Worm (Caenorhabditis elegans): ENCODE results near the gene T01C3.2.

The T01C3.2 gene

DNA sequence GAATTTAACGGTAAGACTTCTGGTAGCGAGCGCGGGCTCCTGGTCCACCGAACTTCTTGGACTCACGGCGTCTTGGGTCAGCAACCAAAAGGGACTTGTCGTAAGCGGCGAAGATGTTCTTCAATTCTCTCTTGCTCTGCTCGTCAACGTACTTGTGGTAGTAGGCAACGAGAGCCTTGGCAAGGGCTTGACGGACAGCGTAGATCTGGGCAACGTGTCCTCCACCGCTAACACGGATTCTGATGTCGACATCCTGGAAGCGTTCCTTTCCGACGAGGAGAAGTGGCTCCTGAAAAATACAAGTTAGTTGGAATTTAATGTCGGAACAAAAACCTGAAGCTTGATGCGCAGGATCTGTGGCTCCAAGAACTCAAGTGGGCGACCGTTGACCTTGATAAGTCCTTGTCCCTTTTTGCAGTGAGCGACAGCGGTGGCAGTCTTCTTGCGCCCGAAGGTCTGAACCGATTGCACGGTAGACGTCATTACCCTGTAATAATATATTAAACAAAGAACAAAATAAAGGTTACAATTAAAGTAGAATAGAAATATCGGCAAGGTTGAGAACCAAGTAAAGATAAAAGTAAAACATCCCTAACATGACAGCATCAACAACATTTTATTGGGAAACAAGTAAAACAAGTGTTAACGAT is 9.2 kb downstream of the T01C3.2 start, which contains the start of gene rps-16 (continued):
- TF ChIP-seq nhr-27 (tag; optimal IDR thresholded peaks at IDR 0.05) = no peak
- TF ChIP-seq nhr-179 (tag; optimal IDR thresholded peaks at IDR 0.05) = no peak
- TF ChIP-seq F57A8.1 (GFP tag; optimal IDR thresholded peaks at IDR 0.05) = peak; percentile 35
- no peak for TF ChIP-seq let-526 (GFP tag; IDR thresholded peaks at IDR 0.05)
- no peak for TF ChIP-seq F57C9.4 (tag; optimal IDR thresholded peaks at IDR 0.05)
- TF ChIP-seq madf-10 (tag; optimal IDR thresholded peaks at IDR 0.05) = no peak
- TF ChIP-seq T26A5.8 (tag; optimal IDR thresholded peaks at IDR 0.05) = peak; percentile 79
- no peak for TF ChIP-seq hlh-12 (tag; optimal IDR thresholded peaks at IDR 0.05)
- no peak for TF ChIP-seq ztf-6 (GFP tag; IDR thresholded peaks at IDR 0.05)
- TF ChIP-seq ceh-40 (GFP tag; IDR thresholded peaks at IDR 0.05) = 0 out of 2 replicates have a peak, but pooled peaks have one; percentile 14
- no peak for TF ChIP-seq K12H6.12 (tag; optimal IDR thresholded peaks at IDR 0.05)
- no peak for TF ChIP-seq pha-4 (tag; optimal IDR thresholded peaks at IDR 0.05)
- no peak for TF ChIP-seq unc-130 (GFP tag; optimal IDR thresholded peaks at IDR 0.05)
- TF ChIP-seq nfya-2 (GFP tag; IDR thresholded peaks at IDR 0.05) = no peak
- no peak for TF ChIP-seq pbrm-1 (GFP tag; IDR thresholded peaks at IDR 0.05)
- TF ChIP-seq hrde-1 (tag; optimal IDR thresholded peaks at IDR 0.05; ENCODE audit: borderline replicate concordance) = peak; percentile 76
- no peak for TF ChIP-seq nhr-120 (GFP tag; IDR thresholded peaks at IDR 0.05)
- TF ChIP-seq ztf-18 (tag; optimal IDR thresholded peaks at IDR 0.05) = peak; percentile 10
- TF ChIP-seq Y53G8AR.9 (GFP tag; conservative IDR thresholded peaks at IDR 0.05) = peak; percentile 77; the same call in 1 of the 2 replicates
- no peak for TF ChIP-seq bed-1 (GFP tag; IDR thresholded peaks at IDR 0.05)
- TF ChIP-seq Y95B8A.8 (GFP tag; IDR thresholded peaks at IDR 0.05) = 0 out of 2 replicates have a peak, but pooled peaks have one; percentile 8
- peak; percentile 27; the same call in 1 of the 2 replicates for TF ChIP-seq hmg-1.2 (GFP tag; IDR thresholded peaks at IDR 0.05)
- TF ChIP-seq lir-1 (GFP tag; conservative IDR thresholded peaks at IDR 0.05) = no peak
- peak; percentile 62 for TF ChIP-seq atf-7 (tag; optimal IDR thresholded peaks at IDR 0.05)
- TF ChIP-seq nfya-1 (tag; optimal IDR thresholded peaks at IDR 0.05; ENCODE audit: borderline replicate concordance, insufficient read depth) = no peak
- TF ChIP-seq nhr-90 (tag; optimal IDR thresholded peaks at IDR 0.05) = no peak
- no peak for TF ChIP-seq zim-3 (tag; optimal IDR thresholded peaks at IDR 0.05)
- TF ChIP-seq T07F8.4 (tag; optimal IDR thresholded peaks at IDR 0.05) = no peak
- no peak for TF ChIP-seq egrh-3 (GFP tag; IDR thresholded peaks at IDR 0.05)
- peak; percentile 79 for TF ChIP-seq nfyb-1 (GFP tag; IDR thresholded peaks at IDR 0.05)
- no peak for TF ChIP-seq ZK185.1 (tag; optimal IDR thresholded peaks at IDR 0.05; ENCODE audit: poor library complexity, severe bottlenecking)
- TF ChIP-seq attf-5 (GFP tag; optimal IDR thresholded peaks at IDR 0.05) = no peak
- no peak for TF ChIP-seq mxl-1 (tag; optimal IDR thresholded peaks at IDR 0.05)
- peak; percentile 81 for TF ChIP-seq ceh-100 (GFP tag; IDR thresholded peaks at IDR 0.05)
- no peak for TF ChIP-seq Y67H2A.10 (GFP tag; conservative IDR thresholded peaks at IDR 0.05)
- TF ChIP-seq lsy-27 (tag; optimal IDR thresholded peaks at IDR 0.05; ENCODE audit: borderline replicate concordance, insufficient read depth) = no peak
- TF ChIP-seq C06A6.2 (GFP tag; conservative IDR thresholded peaks at IDR 0.05) = no peak
- TF ChIP-seq tlf-1 (GFP tag; optimal IDR thresholded peaks at IDR 0.05) = peak; percentile 61
- no peak for TF ChIP-seq snpc-4 (GFP tag; optimal IDR thresholded peaks at IDR 0.05)
- TF ChIP-seq snpc-4 (tag; optimal IDR thresholded peaks at IDR 0.05) = peak in 2 of 4 experiments; percentile 27 to 29
- no peak for TF ChIP-seq madf-8 (GFP tag; conservative IDR thresholded peaks at IDR 0.05)
- TF ChIP-seq hmg-20 (GFP tag; IDR thresholded peaks at IDR 0.05) = no peak
- peak; percentile 67 for TF ChIP-seq mcd-1 (GFP tag; IDR thresholded peaks at IDR 0.05)
- 0 out of 2 replicates have a peak, but pooled peaks have one; percentile 85 for TF ChIP-seq ceh-58 (GFP tag; IDR thresholded peaks at IDR 0.05)
- TF ChIP-seq cebp-1 (GFP tag; IDR thresholded peaks at IDR 0.05) = no peak
- peak; percentile 40 for TF ChIP-seq cebp-1 (tag; optimal IDR thresholded peaks at IDR 0.05)
- TF ChIP-seq B0035.1 (tag; optimal IDR thresholded peaks at IDR 0.05) = no peak
- no peak for TF ChIP-seq gei-17 (GFP tag; optimal IDR thresholded peaks at IDR 0.05)

Data from whole organism, young adult.